Worm (Caenorhabditis elegans) whole organism, L4/young adult: ENCODE results near the gene dhp-2.

Experiments
- dao-5 ChIP-seq: sonication (generic microtip); optimal IDR thresholded peaks from 2 replicates; lab custom pipeline; 2016; ENCODE audit warnings: missing genotype, missing genetic modification characterization, moderate library complexity, missing compliant biosample characterization
- him-1 ChIP-seq: sonication (generic microtip); optimal IDR thresholded peaks from 2 replicates; lab custom pipeline; 2016; ENCODE audit warnings: missing genotype, missing genetic modification reagents, missing genetic modification characterization, missing compliant biosample characterization

- TF ChIP-seq him-1 (no peak), dao-5 (no peak)
Measured at ce11 chrIV:9977602-9978172, at the start of gene dhp-2.
